Worm (Caenorhabditis elegans): ENCODE data around the gene tra-1.

DNA sequence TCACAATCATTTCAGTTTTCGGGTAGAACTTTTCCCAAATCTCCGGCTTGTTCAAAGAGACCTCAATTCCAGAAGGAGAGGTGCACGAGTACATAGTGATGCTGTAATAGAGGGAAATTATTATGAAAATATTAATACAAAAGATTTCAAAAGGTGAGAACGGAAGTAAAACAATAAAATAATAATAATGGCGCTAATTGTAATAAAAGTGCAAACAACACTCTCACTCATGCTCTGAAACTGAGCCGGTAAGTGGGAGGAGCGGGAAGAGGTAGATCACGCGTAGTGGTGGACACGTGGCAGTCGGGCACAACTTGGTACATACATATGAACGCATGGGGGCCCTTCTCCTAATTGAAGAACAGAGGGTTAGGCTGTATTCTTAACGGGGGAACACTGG, 32.0 kb upstream of the tra-1 start, which contains the start of gene tbx-37:
- TF ChIP-seq nhr-76 (tag; optimal IDR thresholded peaks at IDR 0.05) (no peak), unc-39 (tag; optimal IDR thresholded peaks at IDR 0.05) (no peak), ztf-11 (tag; optimal IDR thresholded peaks at IDR 0.05) (no peak), snpc-4 (tag; optimal IDR thresholded peaks at IDR 0.05) (no peak), unc-62 (GFP tag; optimal IDR thresholded peaks at IDR 0.05) (no peak), tbx-8 (GFP tag; optimal IDR thresholded peaks at IDR 0.05) (no peak), cnd-1 (tag; optimal IDR thresholded peaks at IDR 0.05) (no peak), blmp-1 (tag; optimal IDR thresholded peaks at IDR 0.05) (no peak), pha-4 (tag; optimal IDR thresholded peaks at IDR 0.05) (no peak), elt-1 (tag; optimal IDR thresholded peaks at IDR 0.05; ENCODE audit: borderline replicate concordance, insufficient read depth) (no peak), drap-1 (GFP tag; optimal IDR thresholded peaks at IDR 0.05) (no peak), lin-32 (GFP tag; optimal IDR thresholded peaks at IDR 0.05) (no peak)
